Worm (Caenorhabditis elegans) whole organism, young adult: Measurements from ENCODE around the gene ins-11.

Source experiments
- C06A6.2 ChIP-seq: fragments of 200-800 bp; sonication (Bioruptor generic); conservative IDR thresholded peaks from 2 replicates; pipeline ENCODE4 v1.3.6; 2022; ENCODE audit warnings: missing genetic modification characterization, missing compliant biosample characterization
- D2030.7 ChIP-seq: fragments of 200-800 bp; sonication (Bioruptor generic); IDR thresholded peaks from 2 replicates; pipeline ENCODE4 v1.3.6; 2022; ENCODE audit warnings: missing genetic modification reagents, missing genetic modification characterization, missing compliant biosample characterization
- F33H1.4 ChIP-seq: fragments of 200-800 bp; sonication (Bioruptor generic); IDR thresholded peaks from 2 replicates; pipeline ENCODE4 v1.3.6; 2022; ENCODE audit warnings: missing genetic modification reagents, missing genetic modification characterization, missing compliant biosample characterization
- F39B2.1 ChIP-seq: fragments of 200-800 bp; sonication (Bioruptor generic); IDR thresholded peaks from 2 replicates; pipeline ENCODE4 v1.3.6; 2022; ENCODE audit warnings: missing genetic modification reagents, missing genetic modification characterization, missing compliant biosample characterization
- F49E8.2 ChIP-seq: sonication (generic microtip); optimal IDR thresholded peaks from 3 replicates; lab custom pipeline; 2017; ENCODE audit warnings: missing genetic modification characterization, mild to moderate bottlenecking, missing compliant biosample characterization, antibody characterized with exemption, moderate library complexity; ENCODE audit not compliant: insufficient read depth
- K11D2.4 ChIP-seq: fragments of 200-800 bp; sonication (Bioruptor generic); IDR thresholded peaks from 2 replicates; pipeline ENCODE4 v1.3.6; 2022; ENCODE audit warnings: missing genetic modification reagents, missing genetic modification characterization, missing compliant biosample characterization
- Y53F4B.3 ChIP-seq: fragments of 200-800 bp; sonication (Bioruptor generic); IDR thresholded peaks from 2 replicates; pipeline ENCODE4 v1.3.6; 2022; ENCODE audit warnings: missing genetic modification reagents, missing genetic modification characterization, missing compliant biosample characterization
- ZK185.1 ChIP-seq: sonication (generic microtip); optimal IDR thresholded peaks from 2 replicates; lab custom pipeline; 2016; ENCODE audit warnings: mild to moderate bottlenecking, missing genetic modification characterization, missing compliant biosample characterization; ENCODE audit not compliant: poor library complexity, severe bottlenecking
- ama-1 ChIP-seq, 3 experiments: fragments of 150-350 bp in 1 of 3; sonication (generic microtip) in 2 of 3; optimal IDR thresholded peaks; 2 replicates each; lab custom pipeline; 2014 to 2018; ENCODE audit warnings: missing biosample characterization in 2 of 3, missing genetic modification characterization in 2 of 3, missing genetic modification reagents in 2 of 3
- aptf-2 ChIP-seq: fragments of 200-800 bp; sonication (Bioruptor generic); conservative IDR thresholded peaks from 2 replicates; pipeline ENCODE4 v1.3.6; 2022; ENCODE audit warnings: missing genetic modification reagents, missing genetic modification characterization, missing compliant biosample characterization
- aptf-3 ChIP-seq: fragments of 200-800 bp; sonication (Bioruptor generic); IDR thresholded peaks from 2 replicates; pipeline ENCODE4 v1.3.6; 2022; ENCODE audit warnings: missing genetic modification characterization, missing compliant biosample characterization
- atf-7 ChIP-seq: sonication (generic microtip); optimal IDR thresholded peaks from 2 replicates; lab custom pipeline; 2017; ENCODE audit warnings: mild to moderate bottlenecking, missing genetic modification characterization, missing compliant biosample characterization
- athp-1 ChIP-seq: sonication (generic microtip); optimal IDR thresholded peaks from 2 replicates; lab custom pipeline; 2017; ENCODE audit warnings: mild to moderate bottlenecking, missing genetic modification characterization, missing compliant biosample characterization
- bed-1 ChIP-seq: fragments of 200-800 bp; sonication (Bioruptor generic); IDR thresholded peaks from 2 replicates; pipeline ENCODE4 v1.3.6; 2022; ENCODE audit warnings: missing genetic modification reagents, missing genetic modification characterization, missing compliant biosample characterization
- ceh-100 ChIP-seq: fragments of 200-800 bp; sonication (Bioruptor generic); IDR thresholded peaks from 2 replicates; pipeline ENCODE4 v1.3.6; 2022; ENCODE audit warnings: missing genetic modification reagents, missing genetic modification characterization, missing compliant biosample characterization
- ceh-27 ChIP-seq: fragments of 200-800 bp; sonication (Bioruptor generic); optimal IDR thresholded peaks from 2 replicates; lab custom pipeline; 2018; ENCODE audit warnings: mild to moderate bottlenecking, missing genetic modification characterization, moderate library complexity, missing compliant biosample characterization
- ceh-40 ChIP-seq: fragments of 200-800 bp; sonication (Bioruptor generic); IDR thresholded peaks from 2 replicates; pipeline ENCODE4 v1.3.6; 2022; ENCODE audit warnings: missing genetic modification characterization, missing compliant biosample characterization
- ceh-58 ChIP-seq: fragments of 200-800 bp; sonication (Bioruptor generic); IDR thresholded peaks from 2 replicates; pipeline ENCODE4 v1.3.6; 2022; ENCODE audit warnings: missing genetic modification characterization, missing compliant biosample characterization
- ceh-79 ChIP-seq: sonication (generic microtip); optimal IDR thresholded peaks from 2 replicates; lab custom pipeline; 2017; ENCODE audit warnings: mild to moderate bottlenecking, missing genetic modification characterization, missing compliant biosample characterization
- dox-1 ChIP-seq: fragments of 200-800 bp; sonication (Bioruptor generic); IDR thresholded peaks from 2 replicates; pipeline ENCODE4 v1.3.6; 2022; ENCODE audit warnings: missing genetic modification reagents, missing genetic modification characterization, missing compliant biosample characterization
- dpl-1 ChIP-seq: fragments of 150-350 bp; optimal IDR thresholded peaks from 2 replicates; lab custom pipeline; 2014; ENCODE audit warnings: missing biosample characterization, missing genetic modification reagents, missing genetic modification characterization
- egl-44 ChIP-seq: fragments of 200-800 bp; sonication (Bioruptor generic); IDR thresholded peaks from 2 replicates; pipeline ENCODE4 v1.3.6; 2022; ENCODE audit warnings: missing genetic modification reagents, missing genetic modification characterization, missing compliant biosample characterization
- ekl-4 ChIP-seq: fragments of 200-800 bp; sonication (Bioruptor generic); IDR thresholded peaks from 2 replicates; pipeline ENCODE4 v1.3.6; 2022; ENCODE audit warnings: missing genetic modification reagents, missing genetic modification characterization, missing compliant biosample characterization
- fkh-3 ChIP-seq: sonication (generic microtip); optimal IDR thresholded peaks from 2 replicates; lab custom pipeline; 2016; ENCODE audit warnings: mild to moderate bottlenecking, missing genetic modification characterization, missing compliant biosample characterization
- him-1 ChIP-seq: sonication (generic microtip); optimal IDR thresholded peaks from 2 replicates; lab custom pipeline; 2016; ENCODE audit warnings: missing genotype, missing genetic modification reagents, missing genetic modification characterization, missing compliant biosample characterization
- hrde-1 ChIP-seq: sonication (generic microtip); optimal IDR thresholded peaks from 2 replicates; lab custom pipeline; 2016; ENCODE audit warnings: missing genetic modification characterization, mild to moderate bottlenecking, missing compliant biosample characterization, moderate library complexity, missing genotype, missing genetic modification reagents, borderline replicate concordance
- hsf-1 ChIP-seq: fragments of 200-800 bp; sonication (Bioruptor generic); IDR thresholded peaks from 2 replicates; pipeline ENCODE4 v1.3.6; 2022; ENCODE audit warnings: missing genetic modification reagents, missing genetic modification characterization, missing compliant biosample characterization
- let-607 ChIP-seq, 2 experiments: fragments of 200-800 bp in 1 of 2; sonication (Bioruptor generic) in 1 of 2; sonication (generic microtip) in 1 of 2; optimal IDR thresholded peaks; 2 replicates each; lab custom pipeline; 2016 to 2018; ENCODE audit warnings: mild to moderate bottlenecking in 2 of 2, missing compliant biosample characterization in 2 of 2, missing genetic modification characterization in 2 of 2, moderate library complexity in 2 of 2, missing genotype in 1 of 2
- lin-40 ChIP-seq: sonication (generic microtip); optimal IDR thresholded peaks from 2 replicates; lab custom pipeline; 2016; ENCODE audit warnings: missing genetic modification characterization, mild to moderate bottlenecking, missing compliant biosample characterization, missing genotype, missing genetic modification reagents
- madf-6 ChIP-seq: fragments of 200-800 bp; sonication (Bioruptor generic); IDR thresholded peaks from 2 replicates; pipeline ENCODE4 v1.3.6; 2022; ENCODE audit warnings: missing genetic modification reagents, missing genetic modification characterization, missing compliant biosample characterization
- madf-8 ChIP-seq: fragments of 200-800 bp; sonication (Bioruptor generic); conservative IDR thresholded peaks from 2 replicates; pipeline ENCODE4 v1.3.6; 2022; ENCODE audit warnings: missing genetic modification reagents, missing genetic modification characterization, missing compliant biosample characterization
- nfya-1 ChIP-seq: sonication (generic microtip); optimal IDR thresholded peaks from 2 replicates; lab custom pipeline; 2017; ENCODE audit warnings: antibody characterized with exemption, missing compliant biosample characterization, missing genetic modification characterization, borderline replicate concordance; ENCODE audit not compliant: insufficient read depth
- nhr-90 ChIP-seq: sonication (generic microtip); optimal IDR thresholded peaks from 2 replicates; lab custom pipeline; 2016; ENCODE audit warnings: missing genotype, mild to moderate bottlenecking, missing genetic modification characterization, missing compliant biosample characterization
- rec-8 ChIP-seq, 2 experiments: sonication (generic microtip); optimal IDR thresholded peaks; 2 replicates each; lab custom pipeline; 2016; ENCODE audit warnings: mild to moderate bottlenecking in 2 of 2, missing genetic modification characterization in 2 of 2, missing genetic modification reagents in 2 of 2, missing genotype in 2 of 2, missing biosample characterization in 1 of 2, missing compliant biosample characterization in 1 of 2, moderate library complexity in 1 of 2
- sea-2 ChIP-seq: fragments of 200-800 bp; sonication (Bioruptor generic); IDR thresholded peaks from 2 replicates; pipeline ENCODE4 v1.3.6; 2022; ENCODE audit warnings: missing genetic modification characterization, missing compliant biosample characterization
- snpc-1.1 ChIP-seq: sonication (generic microtip); optimal IDR thresholded peaks from 2 replicates; lab custom pipeline; 2017; ENCODE audit warnings: missing genetic modification characterization, mild to moderate bottlenecking, missing compliant biosample characterization, antibody characterized with exemption, moderate library complexity, missing genotype, missing genetic modification reagents; ENCODE audit not compliant: insufficient read depth
- snpc-3.4 ChIP-seq: sonication (generic microtip); optimal IDR thresholded peaks from 2 replicates; lab custom pipeline; 2017; ENCODE audit warnings: missing genetic modification characterization, mild to moderate bottlenecking, missing compliant biosample characterization, antibody characterized with exemption, moderate library complexity, missing genotype, missing genetic modification reagents
- snpc-4 ChIP-seq, 5 experiments: fragments of 150-350 bp in 1 of 5; sonication (generic microtip) in 4 of 5; optimal IDR thresholded peaks; 2 replicates each; lab custom pipeline; 2014 to 2018; ENCODE audit warnings: missing genetic modification characterization in 5 of 5, missing biosample characterization in 3 of 5, antibody characterized with exemption in 2 of 5, mild to moderate bottlenecking in 2 of 5, missing compliant biosample characterization in 2 of 5, missing genotype in 2 of 5, moderate library complexity in 2 of 5, missing genetic modification reagents in 1 of 5
- ztf-18 ChIP-seq: sonication (generic microtip); optimal IDR thresholded peaks from 2 replicates; lab custom pipeline; 2016; ENCODE audit warnings: missing genotype, mild to moderate bottlenecking, missing genetic modification characterization, missing compliant biosample characterization
- ztf-26 ChIP-seq: sonication (generic microtip); optimal IDR thresholded peaks from 2 replicates; lab custom pipeline; 2017; ENCODE audit warnings: missing genetic modification characterization, missing compliant biosample characterization
- ztf-28 ChIP-seq: fragments of 200-800 bp; sonication (Bioruptor generic); IDR thresholded peaks from 2 replicates; pipeline ENCODE4 v1.3.6; 2022; ENCODE audit warnings: missing genetic modification reagents, missing genetic modification characterization, missing compliant biosample characterization
- ztf-6 ChIP-seq: fragments of 200-800 bp; sonication (Bioruptor generic); IDR thresholded peaks from 2 replicates; pipeline ENCODE4 v1.3.6; 2022; ENCODE audit warnings: missing genetic modification reagents, missing genetic modification characterization, missing compliant biosample characterization

The ins-11 gene

ce11 chrII:5596247-5596646, 39.7 kb downstream of the ins-11 start, which contains the start of gene C17G10.1:
Gene C17G10.1 (plus strand): TSS chrII:5596547.
- TF ChIP-seq snpc-1.1 (tag; lab: Kevin White, UChicago) (no peak), rec-8 (tag; optimal IDR thresholded peaks at IDR 0.05; lab: Kevin White, UChicago) (no peak), dox-1 (GFP tag; lab: Robert Waterston, UW) (no peak), ztf-26 (tag; lab: Kevin White, UChicago) (no peak), dpl-1 (GFP tag; lab: Kevin White, UChicago) (no peak), madf-8 (GFP tag; lab: Robert Waterston, UW) (no peak), nhr-90 (tag; lab: Kevin White, UChicago) (no peak), ceh-40 (no peak)
- TF ChIP-seq, all 124 proteins: peak for 0

DNA sequence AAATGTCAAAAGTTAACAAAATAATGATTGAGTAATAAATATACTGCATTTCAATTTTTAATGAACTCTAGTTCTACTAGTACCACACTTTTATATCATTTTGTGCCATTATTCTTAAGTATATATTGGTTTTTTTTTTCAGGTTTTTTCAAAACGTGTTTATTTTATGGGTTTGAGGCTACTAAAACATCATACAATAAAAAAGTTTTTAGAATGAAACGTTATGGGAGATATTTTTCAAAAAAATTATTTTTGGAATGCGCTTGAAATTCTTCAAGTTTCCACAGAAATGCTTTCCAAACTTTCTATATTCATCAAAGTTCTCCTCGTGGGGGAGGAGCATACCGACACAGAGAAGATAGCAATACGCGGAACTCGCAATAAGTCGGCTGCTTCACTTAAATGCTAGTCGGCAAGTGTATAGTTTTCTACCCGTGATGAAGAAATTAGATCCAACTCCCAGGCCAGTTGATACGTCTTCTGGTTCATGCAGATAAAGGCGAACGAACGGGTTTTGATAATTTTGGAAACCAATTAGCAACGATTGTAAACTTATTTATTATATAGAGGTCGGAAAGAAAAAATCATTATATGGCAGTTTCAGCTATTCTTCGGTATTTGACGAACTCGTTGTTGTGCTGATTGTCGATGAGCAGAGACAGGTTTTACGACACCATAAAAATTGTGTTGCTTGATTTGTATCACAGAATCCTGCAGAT, 43.0 kb downstream of the ins-11 start, which contains the start of gene C17G10.10:
C17G10.10 (minus strand) TSS at position 51 of the 719 bp plus-strand sequence.
- TF ChIP-seq ztf-28 (GFP tag; lab: Robert Waterston, UW), result no peak
- peak; percentile 40 for TF ChIP-seq atf-7
- TF ChIP-seq athp-1 (tag; lab: Kevin White, UChicago), result no peak
- peak; percentile 83 for TF ChIP-seq ama-1 (optimal IDR thresholded peaks at IDR 0.05; lab: Kevin White, UChicago)
- no peak for TF ChIP-seq ama-1 (GFP tag; optimal IDR thresholded peaks at IDR 0.05; lab: Kevin White, UChicago)
- peak; percentile 94 for TF ChIP-seq him-1 (tag; lab: Kevin White, UChicago)
- TF ChIP-seq dpl-1 (GFP tag; lab: Kevin White, UChicago), result no peak
- no peak for TF ChIP-seq aptf-3
- TF ChIP-seq Y53F4B.3, result no peak
- TF ChIP-seq snpc-3.4 (tag; lab: Kevin White, UChicago), result peak; percentile 97
- no peak for TF ChIP-seq aptf-2
- TF ChIP-seq nhr-90 (tag; lab: Kevin White, UChicago), result no peak
- TF ChIP-seq let-607 (tag; optimal IDR thresholded peaks at IDR 0.05; lab: Kevin White, UChicago), result peak; percentile 19 to 37
- no peak for TF ChIP-seq ceh-79 (tag; lab: Kevin White, UChicago)
- TF ChIP-seq ztf-18 (tag; lab: Kevin White, UChicago), result peak; percentile 14
- TF ChIP-seq ceh-27 (GFP tag; lab: Kevin White, UChicago), result peak; percentile 4
- no peak for TF ChIP-seq ceh-40
- TF ChIP-seq F39B2.1 (GFP tag; lab: Robert Waterston, UW), result 0 out of 2 replicates have a peak, but pooled peaks have one; percentile 37
- peak; percentile 45 for TF ChIP-seq madf-8 (GFP tag; lab: Robert Waterston, UW)
- peak; percentile 82 for TF ChIP-seq D2030.7 (GFP tag; lab: Robert Waterston, UW)
- peak; percentile 68 for TF ChIP-seq hrde-1 (tag; lab: Kevin White, UChicago)
- peak; percentile 21 for TF ChIP-seq ztf-26 (tag; lab: Kevin White, UChicago)
- peak; percentile 75 for TF ChIP-seq lin-40 (tag; lab: Kevin White, UChicago)
- TF ChIP-seq K11D2.4 (GFP tag; lab: Robert Waterston, UW), result no peak
- TF ChIP-seq bed-1 (GFP tag; lab: Robert Waterston, UW), result no peak
- TF ChIP-seq ceh-58 (GFP tag; lab: Robert Waterston, UW), result no peak
- TF ChIP-seq F49E8.2 (tag; lab: Kevin White, UChicago), result peak; percentile 88
- TF ChIP-seq hsf-1 (GFP tag; lab: Robert Waterston, UW), result no peak
- no peak for TF ChIP-seq ztf-6 (GFP tag; lab: Robert Waterston, UW)
- TF ChIP-seq madf-6, result peak; percentile 81
- TF ChIP-seq ekl-4 (GFP tag; lab: Robert Waterston, UW), result peak; percentile 73; the same call in 1 of the 2 replicates
- no peak for TF ChIP-seq nfya-1 (tag; lab: Kevin White, UChicago)
- TF ChIP-seq sea-2 (GFP tag; lab: Robert Waterston, UW), result no peak
- TF ChIP-seq snpc-4 (GFP tag; optimal IDR thresholded peaks at IDR 0.05; lab: Kevin White, UChicago), result peak; percentile 97
- peak; percentile 98 to 99 (median 98) for TF ChIP-seq snpc-4 (tag; optimal IDR thresholded peaks at IDR 0.05; lab: Kevin White, UChicago)
- TF ChIP-seq C06A6.2 (GFP tag; lab: Robert Waterston, UW), result no peak
- peak; percentile 58 for TF ChIP-seq fkh-3 (tag; lab: Kevin White, UChicago)
- 0 out of 2 replicates have a peak, but pooled peaks have one; percentile 13 for TF ChIP-seq egl-44 (GFP tag; lab: Robert Waterston, UW)
- peak; percentile 75 for TF ChIP-seq ceh-100 (GFP tag; lab: Robert Waterston, UW)
- peak; percentile 76 for TF ChIP-seq ZK185.1 (tag; lab: Kevin White, UChicago)
- TF ChIP-seq F33H1.4 (GFP tag; lab: Robert Waterston, UW), result peak; percentile 53
